Fruit fly (Drosophila melanogaster) whole organism: Measurements from ENCODE around the gene CG1979.

Experiments used
- CG8478 ChIP-seq: fragments of >200 bp; optimal IDR thresholded peaks from 2 replicates; lab custom pipeline; 2018; ENCODE audit warnings: inconsistent platforms
- Dll ChIP-seq: fragments of >200 bp; optimal IDR thresholded peaks from 2 replicates; lab custom pipeline; 2017
- EcR ChIP-seq, 2 experiments: fragments of >200 bp; optimal IDR thresholded peaks; 2 replicates each; lab custom pipeline; 2017; ENCODE audit warnings: missing biosample characterization in 2 of 2, missing genetic modification characterization in 2 of 2, missing genetic modification reagents in 2 of 2
- pan ChIP-seq: fragments of >200 bp; optimal IDR thresholded peaks from 2 replicates; lab custom pipeline; 2017
- psq ChIP-seq: fragments of >200 bp; optimal IDR thresholded peaks from 2 replicates; lab custom pipeline; 2017
- usp ChIP-seq: fragments of >200 bp; optimal IDR thresholded peaks from 2 replicates; lab custom pipeline; 2017; ENCODE audit warnings: missing biosample characterization, missing genetic modification characterization, mixed read lengths

CG1979 gene

DNA sequence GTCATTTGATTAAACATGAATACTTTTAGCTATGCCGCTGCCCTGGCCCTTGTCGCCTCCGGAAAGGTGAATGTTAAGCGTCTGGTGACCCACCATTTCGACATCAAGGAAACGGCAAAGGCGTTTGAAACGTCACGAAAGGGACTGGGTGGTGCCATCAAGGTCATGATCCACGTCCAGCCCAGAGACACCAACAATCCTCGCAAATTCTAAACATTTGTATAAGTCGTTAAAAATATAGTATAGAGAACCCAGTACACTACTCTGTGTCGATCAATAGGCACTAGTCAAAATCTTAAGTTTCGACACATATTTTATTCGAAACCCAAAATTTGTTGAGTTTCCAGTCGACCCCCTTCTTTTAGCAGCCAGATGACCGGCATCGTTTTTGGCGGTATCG lies at the start of gene CG1979:
Gene CG1979 (plus strand): TSS at position 301 of the 400 bp plus-strand sequence.
- TF ChIP-seq psq (lab: Kevin White, UChicago) = no peak
- no peak for TF ChIP-seq pan (lab: Kevin White, UChicago)
- TF ChIP-seq EcR (GFP tag; optimal IDR thresholded peaks at IDR 0.05; lab: Kevin White, UChicago) = no peak
- no peak for TF ChIP-seq Dll (lab: Kevin White, UChicago)
- no peak for TF ChIP-seq CG8478 (lab: Kevin White, UChicago)
- TF ChIP-seq usp (GFP tag; lab: Kevin White, UChicago) = no peak

DNA sequence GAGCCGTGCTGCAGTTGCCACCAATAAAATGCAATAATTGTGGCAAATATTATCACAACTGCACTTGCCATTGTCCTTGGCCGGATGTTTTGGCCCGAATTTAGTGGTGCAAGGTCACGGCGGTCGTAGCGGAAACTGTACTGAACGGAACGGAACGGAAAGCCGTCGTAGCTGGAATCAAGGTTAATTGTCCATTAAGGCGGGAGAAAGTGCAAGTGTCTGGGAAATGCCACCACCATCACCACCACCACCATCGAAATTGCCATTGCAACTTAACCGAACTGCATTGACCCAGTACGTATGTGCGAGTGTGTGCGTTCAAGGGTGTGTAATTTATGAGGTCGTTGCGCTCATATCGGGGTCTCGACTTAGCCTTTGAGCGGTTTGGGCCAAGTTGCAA lies 47.5 kb upstream of the CG1979 start:
- TF ChIP-seq CG8478 (lab: Kevin White, UChicago) (no peak), Dll (lab: Kevin White, UChicago) (no peak), psq (lab: Kevin White, UChicago) (no peak), usp (GFP tag; lab: Kevin White, UChicago) (no peak), EcR (GFP tag; optimal IDR thresholded peaks at IDR 0.05; lab: Kevin White, UChicago) (no peak), pan (lab: Kevin White, UChicago) (no peak)

DNA sequence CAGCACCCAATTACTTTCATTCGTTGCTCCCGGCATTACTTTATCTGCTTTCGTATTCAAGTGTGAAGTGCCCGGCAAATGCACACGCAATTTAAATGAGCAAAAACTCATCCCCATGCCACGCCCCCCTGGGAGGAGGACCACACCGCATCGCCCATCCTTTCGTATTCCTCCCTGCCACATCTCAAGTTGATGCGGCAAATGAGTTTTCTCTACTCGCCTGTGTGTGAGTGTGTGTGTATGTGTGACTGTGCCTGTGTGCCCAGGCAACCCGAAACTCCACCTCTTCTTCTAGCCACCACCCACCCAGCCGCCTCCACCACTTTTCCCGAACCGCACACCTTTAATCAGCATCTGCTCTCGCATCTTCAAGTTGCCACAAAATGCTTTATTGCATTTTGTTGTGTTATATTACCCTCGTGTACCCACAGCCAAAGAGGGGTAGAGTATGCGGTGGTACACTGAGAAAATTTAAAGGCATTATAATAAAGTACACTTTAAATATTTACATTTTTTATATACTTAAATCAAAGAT lies 43.3 kb upstream of the CG1979 start:
- TF ChIP-seq EcR (GFP tag; optimal IDR thresholded peaks at IDR 0.05; lab: Kevin White, UChicago) (no peak), psq (lab: Kevin White, UChicago) (no peak), CG8478 (lab: Kevin White, UChicago) (no peak), pan (lab: Kevin White, UChicago) (no peak), Dll (lab: Kevin White, UChicago) (no peak), usp (GFP tag; lab: Kevin White, UChicago) (no peak)

DNA sequence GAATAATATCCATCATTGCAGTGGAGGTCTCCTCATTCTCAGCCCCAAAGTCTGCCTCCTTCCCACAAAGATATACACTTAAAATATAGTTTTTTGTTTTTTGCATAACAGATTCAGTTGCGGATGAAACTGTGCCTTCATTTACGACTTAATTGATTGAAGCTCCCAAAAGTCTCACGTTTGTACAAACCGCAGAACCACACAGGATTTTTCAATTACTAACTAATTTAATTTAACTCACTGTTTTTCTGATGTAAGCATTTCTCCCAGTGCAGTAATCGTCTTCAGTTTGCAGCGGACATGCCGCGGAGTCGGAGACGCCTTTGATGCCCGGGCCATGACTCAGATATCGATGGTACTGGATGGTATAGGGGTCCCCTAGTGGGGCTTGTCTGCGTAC lies 29.8 kb upstream of the CG1979 start:
- TF ChIP-seq usp (GFP tag; lab: Kevin White, UChicago) = no peak
- no peak for TF ChIP-seq Dll (lab: Kevin White, UChicago)

DNA sequence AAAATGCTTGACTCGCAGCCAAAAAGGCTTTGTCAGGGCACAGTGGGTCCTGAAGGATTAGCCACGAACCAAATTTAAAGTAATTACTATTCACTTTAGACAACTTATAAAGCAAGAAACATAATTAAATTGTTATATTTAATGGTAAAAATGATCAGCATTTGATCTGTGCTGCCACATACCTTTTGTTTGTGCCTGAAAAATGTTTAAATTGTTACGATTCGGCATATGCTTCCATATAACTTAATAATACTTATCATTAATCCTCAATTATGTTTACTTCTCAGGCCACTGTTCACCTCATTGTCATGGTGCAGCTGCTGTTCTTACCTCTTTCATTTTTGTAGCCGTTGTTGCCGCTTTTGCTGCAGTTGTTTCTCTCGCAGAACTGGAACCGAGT lies 29.1 kb upstream of the CG1979 start:
- TF ChIP-seq Dll (lab: Kevin White, UChicago) = no peak
- no peak for TF ChIP-seq pan (lab: Kevin White, UChicago)
- no peak for TF ChIP-seq CG8478 (lab: Kevin White, UChicago)
- TF ChIP-seq EcR (GFP tag; optimal IDR thresholded peaks at IDR 0.05; lab: Kevin White, UChicago) = no peak
- TF ChIP-seq usp (GFP tag; lab: Kevin White, UChicago) = no peak
- no peak for TF ChIP-seq psq (lab: Kevin White, UChicago)

DNA sequence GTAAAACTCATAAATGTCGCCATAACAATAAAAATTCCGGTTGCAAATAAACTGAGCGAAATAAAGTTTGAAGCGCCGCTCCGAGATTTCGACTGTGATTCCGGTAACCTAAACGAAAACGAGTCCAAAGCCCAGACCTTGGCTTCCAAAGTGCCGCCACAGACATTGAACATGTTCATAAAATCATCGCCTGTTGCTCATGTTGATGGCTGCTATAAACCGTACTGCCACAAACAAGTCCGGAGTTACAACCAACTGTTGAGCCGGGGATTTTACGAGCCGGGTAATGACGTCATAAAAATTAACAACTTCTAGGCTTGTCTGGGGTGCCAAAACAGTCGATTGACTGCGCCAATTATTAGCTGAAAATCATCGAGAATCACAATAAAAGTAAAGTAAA lies 25.8 kb upstream of the CG1979 start:
- TF ChIP-seq pan (lab: Kevin White, UChicago) = no peak
- no peak for TF ChIP-seq Dll (lab: Kevin White, UChicago)
- TF ChIP-seq psq (lab: Kevin White, UChicago) = no peak
- TF ChIP-seq EcR (GFP tag; optimal IDR thresholded peaks at IDR 0.05; lab: Kevin White, UChicago) = no peak
- no peak for TF ChIP-seq CG8478 (lab: Kevin White, UChicago)
- TF ChIP-seq usp (GFP tag; lab: Kevin White, UChicago) = no peak

DNA sequence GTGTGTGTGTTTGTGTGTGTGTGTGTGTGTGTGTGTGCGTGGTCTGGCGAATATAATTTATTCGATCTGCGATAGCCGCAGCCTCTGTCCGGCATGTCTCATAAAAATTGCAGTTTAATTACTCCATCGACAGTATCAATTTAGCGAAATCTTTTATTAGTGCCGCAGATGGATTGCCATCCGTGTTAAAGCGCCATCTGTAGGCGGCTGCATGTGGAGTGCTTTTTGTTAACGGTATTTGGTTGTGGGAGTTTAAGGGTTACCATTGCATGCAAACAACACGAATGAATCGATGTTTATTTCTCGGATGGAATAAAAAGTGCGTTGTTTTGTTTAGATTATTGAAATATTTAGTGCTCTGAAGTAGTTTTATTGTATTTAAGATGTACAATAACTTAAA lies 25.0 kb upstream of the CG1979 start:
- TF ChIP-seq EcR (GFP tag; optimal IDR thresholded peaks at IDR 0.05; lab: Kevin White, UChicago) (no peak), pan (lab: Kevin White, UChicago) (no peak), CG8478 (lab: Kevin White, UChicago) (no peak), psq (lab: Kevin White, UChicago) (no peak), Dll (lab: Kevin White, UChicago) (no peak), usp (GFP tag; lab: Kevin White, UChicago) (no peak)

DNA sequence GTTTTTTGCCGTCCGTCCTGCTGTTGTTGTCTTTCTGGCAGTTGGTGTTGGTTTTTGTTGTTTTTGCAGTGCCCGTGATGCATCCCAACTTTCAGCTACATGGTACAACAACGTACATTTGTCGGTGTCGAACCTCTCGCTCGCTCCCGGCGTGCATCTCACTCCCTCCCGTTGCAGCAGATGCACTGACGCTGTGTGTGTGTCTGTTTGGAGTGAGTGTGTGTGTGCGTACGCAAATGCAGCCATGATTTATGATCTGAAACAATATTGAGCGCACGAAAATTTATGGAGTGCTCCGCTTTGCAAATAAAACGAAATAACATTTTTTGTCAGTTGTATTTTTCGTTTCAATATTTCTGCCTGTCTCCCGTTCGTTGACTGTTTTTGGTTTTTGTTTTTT lies 22.8 kb upstream of the CG1979 start:
- TF ChIP-seq psq (lab: Kevin White, UChicago) (no peak), Dll (lab: Kevin White, UChicago) (no peak), usp (GFP tag; lab: Kevin White, UChicago) (no peak), EcR (GFP tag; optimal IDR thresholded peaks at IDR 0.05; lab: Kevin White, UChicago) (no peak), CG8478 (lab: Kevin White, UChicago) (no peak), pan (lab: Kevin White, UChicago) (no peak)

DNA sequence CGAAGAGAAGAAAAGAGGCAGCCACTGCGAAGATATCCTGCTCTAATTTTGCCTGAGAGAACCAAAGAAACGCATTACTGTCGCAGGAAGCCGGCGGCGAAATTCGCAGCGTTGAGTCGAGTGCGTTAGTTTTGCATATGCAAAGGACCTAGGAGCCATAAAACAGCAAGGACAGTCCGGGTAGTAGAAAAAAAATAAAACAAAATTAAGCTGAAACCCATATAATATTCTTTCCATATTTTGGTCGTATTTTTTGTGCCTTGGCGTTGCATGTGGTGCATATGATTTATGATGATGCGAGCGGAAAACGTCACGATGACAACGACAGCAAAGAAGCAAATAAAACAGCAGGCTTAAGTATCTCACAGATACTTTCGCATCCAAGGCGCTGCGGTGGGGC lies 20.7 kb upstream of the CG1979 start:
- TF ChIP-seq pan (lab: Kevin White, UChicago) = no peak
- TF ChIP-seq EcR (GFP tag; optimal IDR thresholded peaks at IDR 0.05; lab: Kevin White, UChicago) = no peak
- TF ChIP-seq psq (lab: Kevin White, UChicago) = no peak
- TF ChIP-seq CG8478 (lab: Kevin White, UChicago) = no peak
- no peak for TF ChIP-seq Dll (lab: Kevin White, UChicago)
- no peak for TF ChIP-seq usp (GFP tag; lab: Kevin White, UChicago)

DNA sequence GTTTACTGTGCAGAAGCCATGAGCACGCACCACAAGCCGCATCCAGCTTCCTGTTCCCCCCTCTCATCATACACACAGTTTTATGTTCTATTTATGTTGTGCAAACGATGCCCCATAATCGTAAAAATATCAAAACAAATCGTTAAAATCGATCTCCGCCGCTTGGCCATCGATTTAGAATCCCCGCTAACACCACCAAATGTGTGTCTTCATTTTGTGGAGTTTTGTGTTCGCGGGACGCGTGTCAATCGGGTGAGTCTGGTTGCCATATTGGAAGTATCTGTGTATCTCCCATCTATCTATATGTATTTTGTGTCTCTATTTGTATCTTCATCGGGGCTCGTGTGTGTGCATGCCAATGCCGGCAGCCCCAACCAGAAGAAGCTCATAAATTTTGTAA lies 19.9 kb upstream of the CG1979 start:
- TF ChIP-seq pan (lab: Kevin White, UChicago) (no peak), Dll (lab: Kevin White, UChicago) (no peak), usp (GFP tag; lab: Kevin White, UChicago) (no peak), psq (lab: Kevin White, UChicago) (no peak), EcR (GFP tag; optimal IDR thresholded peaks at IDR 0.05; lab: Kevin White, UChicago) (no peak), CG8478 (lab: Kevin White, UChicago) (no peak)

DNA sequence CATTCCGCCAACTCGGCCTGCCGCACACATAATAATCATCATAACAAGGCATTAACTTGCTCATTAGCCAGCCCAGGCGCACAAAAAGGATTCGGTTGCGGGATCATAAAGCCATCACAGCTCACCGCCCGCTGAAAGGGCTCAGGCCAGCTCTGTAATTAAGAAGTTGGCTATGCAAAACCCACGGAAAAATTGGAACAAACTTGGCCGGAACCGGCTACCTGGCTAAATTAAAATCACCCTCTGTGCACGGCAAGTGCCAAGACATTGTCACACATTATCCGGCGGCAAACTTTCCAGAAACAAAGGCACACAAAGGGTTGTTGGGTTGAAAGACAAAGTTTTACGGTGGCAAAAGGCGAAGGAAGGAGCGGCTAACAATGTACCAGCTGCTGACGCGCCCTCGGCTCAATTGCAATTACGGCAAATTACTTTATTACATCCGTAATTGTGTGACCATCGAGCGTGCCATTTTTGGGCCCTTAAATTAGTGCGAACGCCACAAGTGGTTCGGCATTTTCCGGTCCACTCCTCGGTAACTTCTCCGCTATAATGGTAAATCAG lies 18.6 kb upstream of the CG1979 start:
- TF ChIP-seq psq (lab: Kevin White, UChicago) (no peak), CG8478 (lab: Kevin White, UChicago) (no peak), Dll (lab: Kevin White, UChicago) (no peak), pan (lab: Kevin White, UChicago) (no peak), EcR (GFP tag; optimal IDR thresholded peaks at IDR 0.05; lab: Kevin White, UChicago) (no peak), usp (GFP tag; lab: Kevin White, UChicago) (no peak)
